Fruit fly (Drosophila melanogaster) whole organism, embryonic: Measurements from ENCODE around the gene CG15336.

ENCODE experiments used
- Antp ChIP-seq: fragments of 200-800 bp; sonication (Bioruptor generic); optimal IDR thresholded peaks from 3 replicates; lab custom pipeline; 2016; ENCODE audit warnings: missing biosample characterization, missing genetic modification characterization
- CG10209 ChIP-seq: fragments of 200-800 bp; sonication (Bioruptor generic); optimal IDR thresholded peaks from 3 replicates; lab custom pipeline; 2017; ENCODE audit warnings: missing biosample characterization, mild to moderate bottlenecking, missing genetic modification characterization, missing genetic modification reagents
- CG10366 ChIP-seq: fragments of 200-800 bp; sonication (Bioruptor generic); IDR thresholded peaks from 2 replicates; pipeline ENCODE4 v1.3.6; 2022; ENCODE audit warnings: missing biosample characterization, missing genetic modification characterization
- CG10462 ChIP-seq: fragments of 200-800 bp; sonication (Bioruptor generic); optimal IDR thresholded peaks from 2 replicates; lab custom pipeline; 2016; ENCODE audit warnings: missing biosample characterization, missing genetic modification characterization
- CG11085 ChIP-seq: fragments of 200-800 bp; sonication (Bioruptor generic); IDR thresholded peaks from 2 replicates; pipeline ENCODE4 v1.3.6; 2022; ENCODE audit warnings: missing biosample characterization, missing genetic modification characterization
- CG11093 ChIP-seq: fragments of 200-800 bp; sonication (Bioruptor generic); IDR thresholded peaks from 3 replicates; pipeline ENCODE4 v1.3.6; 2022; ENCODE audit warnings: missing biosample characterization, missing genetic modification characterization
- CG12769 ChIP-seq: fragments of 200-800 bp; sonication (Bioruptor generic); optimal IDR thresholded peaks from 2 replicates; lab custom pipeline; 2019; ENCODE audit warnings: missing biosample characterization, mild to moderate bottlenecking, missing genetic modification characterization, moderate library complexity
- CG13424 ChIP-seq: fragments of 200-800 bp; sonication (Bioruptor generic); optimal IDR thresholded peaks from 2 replicates; lab custom pipeline; 2019; ENCODE audit warnings: missing biosample characterization, mild to moderate bottlenecking, missing genetic modification characterization, moderate library complexity
- CG1603 ChIP-seq: fragments of 200-800 bp; sonication (Bioruptor generic); optimal IDR thresholded peaks from 2 replicates; lab custom pipeline; 2019; ENCODE audit warnings: missing biosample characterization, mild to moderate bottlenecking, missing genetic modification characterization, moderate library complexity
- CG17568 ChIP-seq: fragments of 200-800 bp; sonication (Bioruptor generic); optimal IDR thresholded peaks from 2 replicates; lab custom pipeline; 2018; ENCODE audit warnings: missing biosample characterization, mild to moderate bottlenecking, missing genetic modification characterization, moderate library complexity
- CG17612 ChIP-seq: fragments of 200-800 bp; sonication (Bioruptor generic); IDR thresholded peaks from 2 replicates; pipeline ENCODE4 v1.3.6; 2022; ENCODE audit warnings: missing biosample characterization, missing genetic modification characterization
- CG1792 ChIP-seq: fragments of 200-800 bp; sonication (Bioruptor generic); optimal IDR thresholded peaks from 2 replicates; lab custom pipeline; 2016; ENCODE audit warnings: missing biosample characterization, missing genetic modification characterization
- CG18599 ChIP-seq: fragments of 200-800 bp; sonication (Bioruptor generic); optimal IDR thresholded peaks from 3 replicates; lab custom pipeline; 2017; ENCODE audit warnings: missing biosample characterization, missing genetic modification characterization, mild to moderate bottlenecking, moderate library complexity, missing genetic modification reagents
- CG31365 ChIP-seq: fragments of 200-800 bp; sonication (Bioruptor generic); optimal IDR thresholded peaks from 2 replicates; lab custom pipeline; 2018; ENCODE audit warnings: missing biosample characterization, mild to moderate bottlenecking, missing genetic modification characterization
- CG31388 ChIP-seq: fragments of 200-800 bp; sonication (Bioruptor generic); optimal IDR thresholded peaks from 2 replicates; lab custom pipeline; 2016; ENCODE audit warnings: missing biosample characterization, missing genetic modification characterization
- CG3281 ChIP-seq: fragments of 200-800 bp; sonication (Bioruptor generic); optimal IDR thresholded peaks from 3 replicates; lab custom pipeline; 2017; ENCODE audit warnings: missing biosample characterization, mild to moderate bottlenecking, missing genetic modification characterization
- CG3847 ChIP-seq: fragments of 200-800 bp; sonication (Bioruptor generic); IDR thresholded peaks from 2 replicates; pipeline ENCODE4 v1.3.6; 2022; ENCODE audit warnings: missing biosample characterization, missing genetic modification characterization
- CG4820 ChIP-seq: fragments of 200-800 bp; sonication (Bioruptor generic); optimal IDR thresholded peaks from 3 replicates; lab custom pipeline; 2016; ENCODE audit warnings: missing biosample characterization, missing genetic modification characterization
- CG6175 ChIP-seq: fragments of 200-800 bp; sonication (Bioruptor generic); IDR thresholded peaks from 3 replicates; pipeline ENCODE4 v1.3.6; 2022; ENCODE audit warnings: missing biosample characterization, missing genetic modification characterization
- CG6813 ChIP-seq: fragments of 200-800 bp; sonication (Bioruptor generic); optimal IDR thresholded peaks from 2 replicates; lab custom pipeline; 2017; ENCODE audit warnings: missing biosample characterization, missing genetic modification characterization, mild to moderate bottlenecking, moderate library complexity, missing genetic modification reagents
- CG7987 ChIP-seq: fragments of 200-800 bp; sonication (Bioruptor generic); optimal IDR thresholded peaks from 2 replicates; lab custom pipeline; 2018; ENCODE audit warnings: missing biosample characterization, mild to moderate bottlenecking, missing genetic modification characterization, moderate library complexity
- CG8290 ChIP-seq, 3 experiments: fragments of 200-800 bp; sonication (Bioruptor generic); optimal IDR thresholded peaks; 2 replicates each; lab custom pipeline; 2016 to 2019; ENCODE audit warnings: missing biosample characterization in 3 of 3, missing genetic modification characterization in 3 of 3, mild to moderate bottlenecking in 2 of 3, moderate library complexity in 1 of 3
- CHES-1-like ChIP-seq: fragments of 200-800 bp; sonication (Bioruptor generic); optimal IDR thresholded peaks from 2 replicates; lab custom pipeline; 2016; ENCODE audit warnings: missing biosample characterization, missing genetic modification characterization
- Dad ChIP-seq: fragments of 200-800 bp; sonication (Bioruptor generic); optimal IDR thresholded peaks from 3 replicates; lab custom pipeline; 2016; ENCODE audit warnings: missing biosample characterization, missing genetic modification characterization
- E2f1 ChIP-seq: fragments of 200-800 bp; sonication (Bioruptor generic); IDR thresholded peaks from 2 replicates; pipeline ENCODE4 v1.3.6; 2022; ENCODE audit warnings: missing biosample characterization, missing genetic modification characterization
- Fer2 ChIP-seq: fragments of 200-800 bp; sonication (Bioruptor generic); optimal IDR thresholded peaks from 2 replicates; lab custom pipeline; 2018; ENCODE audit warnings: missing biosample characterization, mild to moderate bottlenecking, missing genetic modification characterization, moderate library complexity
- Fer3 ChIP-seq: fragments of 200-800 bp; sonication (Bioruptor generic); optimal IDR thresholded peaks from 2 replicates; lab custom pipeline; 2018; ENCODE audit warnings: missing biosample characterization, mild to moderate bottlenecking, missing genetic modification characterization, moderate library complexity
- Jarid2 ChIP-seq: fragments of 200-800 bp; sonication (Bioruptor generic); optimal IDR thresholded peaks from 3 replicates; lab custom pipeline; 2017; ENCODE audit warnings: mild to moderate bottlenecking, missing biosample characterization, missing genetic modification reagents, missing genetic modification characterization
- NC2α ChIP-seq: fragments of 200-800 bp; sonication (Bioruptor generic); optimal IDR thresholded peaks from 2 replicates; lab custom pipeline; 2016; ENCODE audit warnings: missing biosample characterization, missing genetic modification characterization
- NC2β ChIP-seq: fragments of 200-800 bp; sonication (Bioruptor generic); optimal IDR thresholded peaks from 2 replicates; lab custom pipeline; 2016; ENCODE audit warnings: missing biosample characterization, missing genetic modification characterization
- NFAT ChIP-seq: fragments of 200-800 bp; sonication (Bioruptor generic); IDR thresholded peaks from 2 replicates; pipeline ENCODE4 v1.3.6; 2022; ENCODE audit warnings: missing biosample characterization, missing genetic modification characterization
- Neu2 ChIP-seq: fragments of 200-800 bp; sonication (Bioruptor generic); optimal IDR thresholded peaks from 3 replicates; lab custom pipeline; 2016; ENCODE audit warnings: missing biosample characterization, missing genetic modification characterization, borderline replicate concordance
- Pdp1 ChIP-seq, 2 experiments: fragments of 200-800 bp; sonication (Bioruptor generic); optimal IDR thresholded peaks; 3 replicates each; lab custom pipeline; 2016; ENCODE audit warnings: missing biosample characterization in 2 of 2, missing genetic modification characterization in 2 of 2, mild to moderate bottlenecking in 1 of 2, moderate library complexity in 1 of 2
- Ravus ChIP-seq: fragments of 200-800 bp; sonication (Bioruptor generic); IDR thresholded peaks from 2 replicates; pipeline ENCODE4 v1.3.6; 2022; ENCODE audit warnings: missing biosample characterization, missing genetic modification characterization
- Xbp1 ChIP-seq: fragments of 200-800 bp; sonication (Bioruptor generic); optimal IDR thresholded peaks from 3 replicates; lab custom pipeline; 2016; ENCODE audit warnings: missing biosample characterization, mild to moderate bottlenecking, missing genetic modification characterization
- YL-1 ChIP-seq: fragments of 200-800 bp; sonication (Bioruptor generic); optimal IDR thresholded peaks from 3 replicates; lab custom pipeline; 2017; ENCODE audit warnings: missing biosample characterization, mild to moderate bottlenecking, missing genetic modification characterization
- her ChIP-seq: fragments of 200-800 bp; sonication (Bioruptor generic); optimal IDR thresholded peaks from 2 replicates; lab custom pipeline; 2016; ENCODE audit warnings: missing biosample characterization, missing genetic modification characterization
- jing ChIP-seq: fragments of 200-800 bp; sonication (Bioruptor generic); optimal IDR thresholded peaks from 2 replicates; lab custom pipeline; 2018; ENCODE audit warnings: missing biosample characterization, mild to moderate bottlenecking, missing genetic modification characterization
- lilli ChIP-seq: fragments of 200-800 bp; sonication (Bioruptor generic); optimal IDR thresholded peaks from 3 replicates; lab custom pipeline; 2016; ENCODE audit warnings: missing biosample characterization, missing genetic modification characterization
- p53 ChIP-seq: fragments of 200-800 bp; sonication (Bioruptor generic); optimal IDR thresholded peaks from 2 replicates; lab custom pipeline; 2016; ENCODE audit warnings: missing biosample characterization, missing genetic modification characterization
- phol ChIP-seq: fragments of 200-800 bp; sonication (Bioruptor generic); optimal IDR thresholded peaks from 3 replicates; lab custom pipeline; 2018; ENCODE audit warnings: missing biosample characterization, mild to moderate bottlenecking, missing genetic modification characterization, moderate library complexity
- scrt ChIP-seq: fragments of 200-800 bp; sonication (Bioruptor generic); optimal IDR thresholded peaks from 2 replicates; lab custom pipeline; 2018; ENCODE audit warnings: missing biosample characterization, mild to moderate bottlenecking, missing genetic modification characterization, moderate library complexity
- sens-2 ChIP-seq: fragments of 200-800 bp; sonication (Bioruptor generic); IDR thresholded peaks from 2 replicates; pipeline ENCODE4 v1.3.6; 2022; ENCODE audit warnings: missing biosample characterization, missing genetic modification characterization
- tap ChIP-seq: fragments of 200-800 bp; optimal IDR thresholded peaks from 3 replicates; lab custom pipeline; 2019; ENCODE audit warnings: missing biosample characterization, mild to moderate bottlenecking, missing genetic modification characterization, moderate library complexity
- tio ChIP-seq: fragments of 200-800 bp; sonication (Bioruptor generic); optimal IDR thresholded peaks from 2 replicates; lab custom pipeline; 2017; ENCODE audit warnings: missing biosample characterization, missing genetic modification characterization, inconsistent platforms
- trem ChIP-seq: fragments of 200-800 bp; optimal IDR thresholded peaks from 3 replicates; lab custom pipeline; 2019; ENCODE audit warnings: missing biosample characterization, mild to moderate bottlenecking, missing genetic modification characterization, moderate library complexity
- ttk ChIP-seq: fragments of 200-800 bp; sonication (Bioruptor generic); IDR thresholded peaks from 2 replicates; pipeline ENCODE4 v2.1.2; 2022; ENCODE audit warnings: missing biosample characterization, missing genetic modification characterization

CG15336 gene

dm6 chrX:8113386-8114279 lies 34.1 kb upstream of the CG15336 start:
- TF ChIP-seq sens-2 (GFP tag; lab: Robert Waterston, UW), result no peak
- peak; percentile 63 for TF ChIP-seq CG1792 (GFP tag; lab: Kevin White, UChicago)
- TF ChIP-seq CG13424, result peak; percentile 66
- peak; percentile 47 for TF ChIP-seq Xbp1 (GFP tag; lab: Kevin White, UChicago)
- TF ChIP-seq CG12769 (tag; lab: Kevin White, UChicago), result peak; percentile 91
- peak; percentile 79 for TF ChIP-seq CG3281 (GFP tag; lab: Kevin White, UChicago)
- TF ChIP-seq NC2α (GFP tag; lab: Kevin White, UChicago), result no peak
- TF ChIP-seq E2f1 (GFP tag; lab: Robert Waterston, UW), result peak; percentile 43; the same call in 1 of the 2 replicates
- no peak for TF ChIP-seq trem
- TF ChIP-seq CG10462, result no peak
- TF ChIP-seq scrt, result peak; percentile 52
- no peak for TF ChIP-seq NC2β (GFP tag; lab: Kevin White, UChicago)
- no peak for TF ChIP-seq CG31365 (tag; lab: Kevin White, UChicago)
- no peak for TF ChIP-seq p53 (GFP tag; lab: Kevin White, UChicago)
- TF ChIP-seq CG17612 (GFP tag; lab: Robert Waterston, UW), result 0 out of 2 replicates have a peak, but pooled peaks have one; percentile 46
- TF ChIP-seq CG18599, result peak; percentile 82
- no peak for TF ChIP-seq Neu2 (GFP tag; lab: Kevin White, UChicago)
- TF ChIP-seq CG1603 (tag; lab: Kevin White, UChicago), result peak; percentile 69
- peak; percentile 52; the same call in 1 of the 2 replicates for TF ChIP-seq CG11085 (GFP tag; lab: Robert Waterston, UW)
- TF ChIP-seq CG11093 (GFP tag; lab: Robert Waterston, UW), result 0 out of 3 replicates have a peak, but pooled peaks have one; percentile 42
- peak; percentile 43; the same call in 1 of the 2 replicates for TF ChIP-seq CG3847
- peak; percentile 46; the same call in 1 of the 3 replicates for TF ChIP-seq CG6175 (GFP tag; lab: Robert Waterston, UW)
- peak; percentile 10 for TF ChIP-seq Jarid2 (GFP tag; lab: Kevin White, UChicago)
- peak; percentile 25; the same call in 1 of the 2 replicates for TF ChIP-seq ttk (GFP tag; lab: Robert Waterston, UW)
- peak; percentile 9 for TF ChIP-seq tio (GFP tag; lab: Kevin White, UChicago)
- peak; percentile 54 for TF ChIP-seq CG6813 (GFP tag; lab: Kevin White, UChicago)
- TF ChIP-seq jing (GFP tag; lab: Kevin White, UChicago), result no peak
- peak; percentile 82 for TF ChIP-seq Fer3
- peak; percentile 72; the same call in 1 of the 2 replicates for TF ChIP-seq NFAT
- TF ChIP-seq YL-1 (GFP tag; lab: Kevin White, UChicago), result no peak
- TF ChIP-seq Ravus (GFP tag; lab: Robert Waterston, UW), result no peak; the same call in 1 of the 2 replicates
- peak; percentile 70 for TF ChIP-seq CHES-1-like
- TF ChIP-seq CG8290 (GFP tag; optimal IDR thresholded peaks at IDR 0.05; lab: Kevin White, UChicago), result no peak
- TF ChIP-seq CG8290 (tag; optimal IDR thresholded peaks at IDR 0.05; lab: Kevin White, UChicago), result peak in 1 of 2 experiments; percentile 94
- TF ChIP-seq tap, result peak; percentile 30
- TF ChIP-seq CG10209 (GFP tag; lab: Kevin White, UChicago), result peak; percentile 44
- peak; percentile 11 for TF ChIP-seq Antp
- TF ChIP-seq Fer2 (tag; lab: Kevin White, UChicago), result peak; percentile 54
- TF ChIP-seq Dad (GFP tag; lab: Kevin White, UChicago), result no peak
- peak; percentile 12 for TF ChIP-seq CG4820 (GFP tag; lab: Kevin White, UChicago)
- peak; percentile 72 for TF ChIP-seq CG10366 (GFP tag; lab: Robert Waterston, UW)
- peak; percentile 73 for TF ChIP-seq lilli (GFP tag; lab: Kevin White, UChicago)
- TF ChIP-seq CG7987 (GFP tag; lab: Kevin White, UChicago), result no peak
- TF ChIP-seq phol, result peak; percentile 15
- peak; percentile 2 for TF ChIP-seq CG17568 (GFP tag; lab: Kevin White, UChicago)
- TF ChIP-seq her (GFP tag; lab: Kevin White, UChicago), result peak; percentile 63
- no peak for TF ChIP-seq CG31388 (GFP tag; lab: Kevin White, UChicago)
- peak; percentile 22 to 30 for TF ChIP-seq Pdp1 (GFP tag; optimal IDR thresholded peaks at IDR 0.05; lab: Kevin White, UChicago)
